Fruit fly (Drosophila melanogaster) whole organism, embryonic: ENCODE data around the gene acj6.
A peak's percentile ranks its signal among the peaks of the same experiment; 100 is the strongest.

Source experiments
- C15 ChIP-seq: fragments of 200-800 bp; sonication (Bioruptor generic); IDR thresholded peaks from 3 replicates; pipeline ENCODE4 v1.3.6; 2022; ENCODE audit warnings: missing biosample characterization, missing genetic modification characterization
- CG10267 ChIP-seq: fragments of 200-800 bp; sonication (Bioruptor generic); optimal IDR thresholded peaks from 2 replicates; lab custom pipeline; 2018; ENCODE audit warnings: missing biosample characterization, mild to moderate bottlenecking, missing genetic modification characterization, moderate library complexity
- CG10543 ChIP-seq: fragments of 200-800 bp; sonication (Bioruptor generic); optimal IDR thresholded peaks from 3 replicates; lab custom pipeline; 2017; ENCODE audit warnings: missing biosample characterization, mild to moderate bottlenecking, missing genetic modification characterization, moderate library complexity
- CG12104 ChIP-seq: fragments of 200-800 bp; sonication (Bioruptor generic); optimal IDR thresholded peaks from 3 replicates; lab custom pipeline; 2016; ENCODE audit warnings: missing biosample characterization, missing genetic modification characterization
- CG12219 ChIP-seq: fragments of 200-800 bp; sonication (Bioruptor generic); optimal IDR thresholded peaks from 3 replicates; lab custom pipeline; 2018; ENCODE audit warnings: missing biosample characterization, mild to moderate bottlenecking, missing genetic modification characterization
- CG13424 ChIP-seq: fragments of 200-800 bp; sonication (Bioruptor generic); optimal IDR thresholded peaks from 2 replicates; lab custom pipeline; 2019; ENCODE audit warnings: missing biosample characterization, mild to moderate bottlenecking, missing genetic modification characterization, moderate library complexity
- CG13894 ChIP-seq: fragments of 200-800 bp; sonication (Bioruptor generic); optimal IDR thresholded peaks from 3 replicates; lab custom pipeline; 2018; ENCODE audit warnings: missing biosample characterization, mild to moderate bottlenecking, missing genetic modification characterization, moderate library complexity
- CG14050 ChIP-seq: fragments of 200-800 bp; sonication (Bioruptor generic); IDR thresholded peaks from 3 replicates; pipeline ENCODE4 v1.3.6; 2022; ENCODE audit warnings: missing biosample characterization, missing genetic modification characterization
- CG14441 ChIP-seq: fragments of 200-800 bp; sonication (Bioruptor generic); IDR thresholded peaks from 2 replicates; pipeline ENCODE4 v1.3.6; 2022; ENCODE audit warnings: missing biosample characterization, missing genetic modification characterization
- CG15696 ChIP-seq: fragments of 200-800 bp; sonication (Bioruptor generic); optimal IDR thresholded peaks from 2 replicates; lab custom pipeline; 2019; ENCODE audit warnings: missing biosample characterization, mild to moderate bottlenecking, missing genetic modification characterization, moderate library complexity
- CG17186 ChIP-seq: fragments of 200-800 bp; sonication (Bioruptor generic); optimal IDR thresholded peaks from 3 replicates; lab custom pipeline; 2017; ENCODE audit warnings: missing biosample characterization, missing genetic modification reagents, missing genetic modification characterization
- CG2875 ChIP-seq: fragments of 200-800 bp; sonication (Bioruptor generic); optimal IDR thresholded peaks from 2 replicates; lab custom pipeline; 2017; ENCODE audit warnings: missing biosample characterization, mild to moderate bottlenecking, missing genetic modification characterization, missing genetic modification reagents
- CG32767 ChIP-seq: fragments of 200-800 bp; sonication (Bioruptor generic); IDR thresholded peaks from 2 replicates; pipeline ENCODE4 v1.3.6; 2022; ENCODE audit warnings: missing biosample characterization, missing genetic modification characterization
- CG33213 ChIP-seq: fragments of 200-800 bp; sonication (Bioruptor generic); optimal IDR thresholded peaks from 3 replicates; lab custom pipeline; 2016; ENCODE audit warnings: missing biosample characterization, missing genetic modification characterization
- CG3407 ChIP-seq: fragments of 200-800 bp; sonication (Bioruptor generic); optimal IDR thresholded peaks from 2 replicates; lab custom pipeline; 2018; ENCODE audit warnings: missing biosample characterization, mild to moderate bottlenecking, missing genetic modification characterization
- CG34376 ChIP-seq: fragments of 200-800 bp; sonication (Bioruptor generic); optimal IDR thresholded peaks from 2 replicates; lab custom pipeline; 2018; ENCODE audit warnings: missing biosample characterization, mild to moderate bottlenecking, missing genetic modification characterization
- CG4404 ChIP-seq: fragments of 200-800 bp; sonication (Bioruptor generic); IDR thresholded peaks from 2 replicates; pipeline ENCODE4 v1.3.6; 2022; ENCODE audit warnings: missing biosample characterization, missing genetic modification characterization
- CG4820 ChIP-seq: fragments of 200-800 bp; sonication (Bioruptor generic); optimal IDR thresholded peaks from 3 replicates; lab custom pipeline; 2016; ENCODE audit warnings: missing biosample characterization, missing genetic modification characterization
- CG7372 ChIP-seq: fragments of 200-800 bp; sonication (Bioruptor generic); IDR thresholded peaks from 2 replicates; pipeline ENCODE4 v1.3.6; 2022; ENCODE audit warnings: missing biosample characterization, missing genetic modification characterization
- CG9876 ChIP-seq: fragments of 200-800 bp; sonication (Bioruptor generic); optimal IDR thresholded peaks from 2 replicates; lab custom pipeline; 2016; ENCODE audit warnings: missing biosample characterization, missing genetic modification characterization
- Dip2 ChIP-seq: fragments of 200-800 bp; sonication (Bioruptor generic); IDR thresholded peaks from 2 replicates; pipeline ENCODE4 v1.3.6; 2022; ENCODE audit warnings: missing biosample characterization, missing genetic modification characterization
- Ets65A ChIP-seq: fragments of 200-800 bp; sonication (Bioruptor generic); peaks from one replicate; lab custom pipeline; 2016; ENCODE audit warnings: missing biosample characterization, missing genetic modification characterization
- HLHmδ ChIP-seq: fragments of 200-800 bp; sonication (Bioruptor generic); optimal IDR thresholded peaks from 2 replicates; lab custom pipeline; 2018; ENCODE audit warnings: missing biosample characterization, mild to moderate bottlenecking, missing genetic modification characterization, moderate library complexity
- Lim3 ChIP-seq: fragments of 200-800 bp; sonication (Bioruptor generic); IDR thresholded peaks from 2 replicates; pipeline ENCODE4 v1.3.6; 2022; ENCODE audit warnings: missing biosample characterization, missing genetic modification characterization
- Neu2 ChIP-seq: fragments of 200-800 bp; sonication (Bioruptor generic); optimal IDR thresholded peaks from 3 replicates; lab custom pipeline; 2016; ENCODE audit warnings: missing biosample characterization, missing genetic modification characterization, borderline replicate concordance
- Nf-YB ChIP-seq: fragments of 200-800 bp; sonication (Bioruptor generic); optimal IDR thresholded peaks from 3 replicates; lab custom pipeline; 2019; ENCODE audit warnings: missing biosample characterization, mild to moderate bottlenecking, missing genetic modification characterization, moderate library complexity
- Pdp1 ChIP-seq, 2 experiments: fragments of 200-800 bp; sonication (Bioruptor generic); optimal IDR thresholded peaks; 3 replicates each; lab custom pipeline; 2016; ENCODE audit warnings: missing biosample characterization in 2 of 2, missing genetic modification characterization in 2 of 2, mild to moderate bottlenecking in 1 of 2, moderate library complexity in 1 of 2
- Side ChIP-seq: fragments of 200-800 bp; sonication (Bioruptor generic); optimal IDR thresholded peaks from 2 replicates; lab custom pipeline; 2016; ENCODE audit warnings: missing biosample characterization, missing genetic modification characterization
- Trl ChIP-seq, 3 experiments: fragments of >200 bp in 2 of 3; fragments of 200-800 bp in 1 of 3; sonication (Bioruptor generic) in 1 of 3; optimal IDR thresholded peaks; 2 replicates in 1 of 3; 3 replicates in 2 of 3; lab custom pipeline; 2016 to 2017; ENCODE audit warnings: missing biosample characterization in 1 of 3, missing genetic modification characterization in 1 of 3
- abd-A ChIP-seq: fragments of 200-800 bp; sonication (Bioruptor generic); optimal IDR thresholded peaks from 3 replicates; lab custom pipeline; 2019; ENCODE audit warnings: missing biosample characterization, mild to moderate bottlenecking, missing genetic modification characterization, moderate library complexity
- al ChIP-seq: fragments of 200-800 bp; sonication (Bioruptor generic); IDR thresholded peaks from 2 replicates; pipeline ENCODE4 v1.3.6; 2022; ENCODE audit warnings: missing biosample characterization, missing genetic modification characterization
- ara ChIP-seq: fragments of 200-800 bp; sonication (Bioruptor generic); IDR thresholded peaks from 2 replicates; pipeline ENCODE4 v1.3.6; 2022; ENCODE audit warnings: missing biosample characterization, missing genetic modification characterization
- chinmo ChIP-seq: fragments of 200-800 bp; sonication (Bioruptor generic); IDR thresholded peaks from 4 replicates; pipeline ENCODE4 v1.3.6; 2022; ENCODE audit warnings: missing biosample characterization, missing genetic modification characterization; ENCODE audit not compliant: partially characterized antibody
- corto ChIP-seq: fragments of 200-800 bp; sonication (Bioruptor generic); optimal IDR thresholded peaks from 2 replicates; lab custom pipeline; 2016; ENCODE audit warnings: missing biosample characterization, mild to moderate bottlenecking, missing genetic modification characterization, moderate library complexity
- crol ChIP-seq: fragments of 200-800 bp; sonication (Bioruptor generic); IDR thresholded peaks from 2 replicates; pipeline ENCODE4 v1.3.6; 2022; ENCODE audit warnings: missing biosample characterization, missing genetic modification characterization
- dimm ChIP-seq: fragments of 200-800 bp; sonication (Bioruptor generic); IDR thresholded peaks from 2 replicates; pipeline ENCODE4 v1.3.6; 2022; ENCODE audit warnings: missing biosample characterization, missing genetic modification characterization
- dmrt11E ChIP-seq: fragments of 200-800 bp; sonication (Bioruptor generic); optimal IDR thresholded peaks from 3 replicates; lab custom pipeline; 2018; ENCODE audit warnings: missing biosample characterization, mild to moderate bottlenecking, missing genetic modification characterization, moderate library complexity
- gce ChIP-seq: fragments of 200-800 bp; sonication (Bioruptor generic); IDR thresholded peaks from 3 replicates; pipeline ENCODE4 v1.3.6; 2022; ENCODE audit warnings: missing biosample characterization, missing genetic modification characterization
- gro ChIP-seq: fragments of 200-800 bp; sonication (Bioruptor generic); optimal IDR thresholded peaks from 2 replicates; lab custom pipeline; 2016; ENCODE audit warnings: missing biosample characterization, missing genetic modification characterization
- jigr1 ChIP-seq: fragments of 200-800 bp; sonication (Bioruptor generic); IDR thresholded peaks from 3 replicates; pipeline ENCODE4 v1.3.6; 2022; ENCODE audit warnings: missing biosample characterization, missing genetic modification characterization
- kay ChIP-seq: fragments of 200-800 bp; sonication (Bioruptor generic); optimal IDR thresholded peaks from 2 replicates; lab custom pipeline; 2016; ENCODE audit warnings: missing biosample characterization, missing genetic modification characterization
- lab ChIP-seq: fragments of 200-800 bp; sonication (Bioruptor generic); optimal IDR thresholded peaks from 3 replicates; lab custom pipeline; 2017; ENCODE audit warnings: missing biosample characterization, missing genetic modification characterization, mild to moderate bottlenecking, moderate library complexity, missing genetic modification reagents
- lbe ChIP-seq: fragments of 200-800 bp; sonication (Bioruptor generic); optimal IDR thresholded peaks from 2 replicates; lab custom pipeline; 2016; ENCODE audit warnings: missing biosample characterization, mild to moderate bottlenecking, missing genetic modification characterization
- prd ChIP-seq, 3 experiments: fragments of >200 bp in 2 of 3; fragments of 200-800 bp in 1 of 3; sonication (Bioruptor generic) in 1 of 3; optimal IDR thresholded peaks in 2 of 3; IDR thresholded peaks in 1 of 3; 2 replicates in 2 of 3; 3 replicates in 1 of 3; pipeline versions ENCODE4 v1.3.6 to Lab custom; 2017 to 2022; ENCODE audit warnings: missing biosample characterization in 1 of 3, missing genetic modification characterization in 1 of 3
- sd ChIP-seq: fragments of 200-800 bp; sonication (Bioruptor generic); optimal IDR thresholded peaks from 3 replicates; lab custom pipeline; 2018; ENCODE audit warnings: missing biosample characterization, mild to moderate bottlenecking, missing genetic modification characterization, moderate library complexity
- sima ChIP-seq: fragments of 200-800 bp; sonication (Bioruptor generic); optimal IDR thresholded peaks from 2 replicates; lab custom pipeline; 2016; ENCODE audit warnings: missing biosample characterization, missing genetic modification characterization
- sug ChIP-seq: fragments of 200-800 bp; optimal IDR thresholded peaks from 2 replicates; lab custom pipeline; 2019; ENCODE audit warnings: missing biosample characterization, mild to moderate bottlenecking, missing genetic modification characterization, moderate library complexity

acj6 gene

dm6 chrX:15304211-15304610 lies 74.7 kb downstream of the acj6 start (continued):
- TF ChIP-seq CG33213 (GFP tag; lab: Kevin White, UChicago) (no peak), CG14050 (GFP tag; lab: Robert Waterston, UW) (0 out of 3 replicates have a peak, but pooled peaks have one; percentile 13), CG2875 (GFP tag; lab: Kevin White, UChicago) (no peak), gro (GFP tag; lab: Kevin White, UChicago) (no peak), al (GFP tag; lab: Robert Waterston, UW) (no peak), CG14441 (no peak), jigr1 (GFP tag; lab: Robert Waterston, UW) (no peak), Side (GFP tag; lab: Kevin White, UChicago) (no peak), Neu2 (no peak), HLHmδ (GFP tag; lab: Kevin White, UChicago) (no peak), CG10267 (tag; lab: Kevin White, UChicago) (no peak), corto (GFP tag; lab: Kevin White, UChicago) (no peak), CG4404 (GFP tag; lab: Robert Waterston, UW) (no peak), CG9876 (GFP tag; lab: Kevin White, UChicago) (no peak), dmrt11E (tag; lab: Kevin White, UChicago) (no peak), CG17186 (GFP tag; lab: Kevin White, UChicago) (no peak), CG12104 (GFP tag; lab: Kevin White, UChicago) (no peak), C15 (no peak), CG4820 (GFP tag; lab: Kevin White, UChicago) (no peak), sima (GFP tag; lab: Kevin White, UChicago) (no peak), ara (GFP tag; lab: Robert Waterston, UW) (no peak), kay (no peak), prd (optimal IDR thresholded peaks at IDR 0.05; lab: Kevin White, UChicago) (no peak), prd (GFP tag; IDR thresholded peaks at IDR 0.05; lab: Robert Waterston, UW) (peak; percentile 60), CG32767 (GFP tag; lab: Robert Waterston, UW) (no peak)
- TF ChIP-seq, all 482 proteins: peak for 83

dm6 chrX:15303176-15304115 lies 75.4 kb downstream of the acj6 start:
- TF ChIP-seq CG15696 (no peak), Nf-YB (GFP tag; lab: Kevin White, UChicago) (no peak), chinmo (GFP tag; lab: Robert Waterston, UW) (0 out of 4 replicates have a peak, but pooled peaks have one; percentile 40), CG10543 (GFP tag; lab: Kevin White, UChicago) (peak; percentile 46), Lim3 (GFP tag; lab: Robert Waterston, UW) (no peak), CG13424 (tag; lab: Kevin White, UChicago) (no peak), sug (tag; lab: Kevin White, UChicago) (peak; percentile 52), Dip2 (no peak), dimm (GFP tag; lab: Robert Waterston, UW) (no peak), CG7372 (GFP tag; lab: Robert Waterston, UW) (peak; percentile 90), CG12219 (GFP tag; lab: Kevin White, UChicago) (no peak), abd-A (peak; percentile 71), Side (GFP tag; lab: Kevin White, UChicago) (no peak), lab (GFP tag; lab: Kevin White, UChicago) (peak; percentile 8), Ets65A (GFP tag; lab: Kevin White, UChicago) (peak; percentile 24), CG3407 (GFP tag; lab: Kevin White, UChicago) (no peak), CG34376 (GFP tag; lab: Kevin White, UChicago) (peak; percentile 21), lbe (peak; percentile 25), Pdp1 (GFP tag; optimal IDR thresholded peaks at IDR 0.05; lab: Kevin White, UChicago) (peak in 1 of 2 experiments; percentile 13), CG13894 (tag; lab: Kevin White, UChicago) (peak; percentile 80), gce (GFP tag; lab: Robert Waterston, UW) (0 out of 3 replicates have a peak, but pooled peaks have one; percentile 42), crol (peak; percentile 92), sd (tag; lab: Kevin White, UChicago) (peak; percentile 32), Trl (optimal IDR thresholded peaks at IDR 0.05; lab: Kevin White, UChicago) (peak in 1 of 2 experiments; percentile 21), Trl (GFP tag; optimal IDR thresholded peaks at IDR 0.05; lab: Kevin White, UChicago) (no peak)
